In the genomic region with DNA sequence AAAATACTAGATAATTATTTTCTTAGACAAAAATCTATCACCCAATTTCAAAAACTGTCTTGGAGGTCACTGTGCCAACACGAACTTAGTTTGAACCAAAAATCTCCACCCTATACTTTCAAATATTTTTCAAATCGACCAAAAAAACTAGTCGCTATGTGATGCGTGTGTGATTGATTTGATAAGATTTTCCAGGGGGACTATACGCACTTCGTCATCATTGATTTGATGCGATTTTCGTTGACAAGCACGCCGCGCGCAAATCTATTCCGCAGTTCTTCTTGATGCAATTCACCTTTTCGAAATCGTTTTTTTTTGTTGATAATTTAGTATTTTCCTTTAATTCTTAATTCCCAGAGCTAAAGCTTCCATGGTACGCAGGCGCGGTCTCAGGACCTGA, we compare ENCODE assay signal across 4 worm cellular contexts.
A peak's percentile ranks its signal among the peaks of the same experiment; 100 is the strongest.
TF ChIP-seq lines count a peak whose summit lies in the region.

No protein-coding gene starts in this region.

TF ChIP-seq in whole organism, L1 larva, 84 proteins besides CTCF, POLR2A, EP300 and RAD21:
- TF ChIP-seq skn-1 (tag; optimal IDR thresholded peaks at IDR 0.05; lab: Kevin White, UChicago), result no peak
- peak in 4 of 6 experiments; percentile 30 to 71 (median 43) for TF ChIP-seq elt-3 (tag; optimal IDR thresholded peaks at IDR 0.05; lab: Kevin White, UChicago)
- peak; percentile 20 for TF ChIP-seq nhr-20 (tag; optimal IDR thresholded peaks at IDR 0.05; lab: Kevin White, UChicago)
- TF ChIP-seq lir-3 (tag; optimal IDR thresholded peaks at IDR 0.05; lab: Kevin White, UChicago; ENCODE audit: poor library complexity), result no peak
- TF ChIP-seq mdl-1 (tag; optimal IDR thresholded peaks at IDR 0.05; lab: Kevin White, UChicago), result peak in 1 of 2 experiments; percentile 31
- no peak for TF ChIP-seq aly-2 (tag; optimal IDR thresholded peaks at IDR 0.05; lab: Kevin White, UChicago)
- TF ChIP-seq lin-14 (GFP tag; optimal IDR thresholded peaks at IDR 0.05; lab: Kevin White, UChicago), result peak; percentile 27
- TF ChIP-seq nhr-85 (tag; lab: Kevin White, UChicago), result peak; percentile 69
- TF ChIP-seq blmp-1 (tag; optimal IDR thresholded peaks at IDR 0.05; lab: Kevin White, UChicago), result peak; percentile 51
- peak in 1 of 2 experiments; percentile 21 for TF ChIP-seq lin-35 (GFP tag; optimal IDR thresholded peaks at IDR 0.05; lab: Kevin White, UChicago)
- TF ChIP-seq nhr-237 (tag; optimal IDR thresholded peaks at IDR 0.05; lab: Kevin White, UChicago), result no peak

TF ChIP-seq in whole organism, L2 larva, 48 proteins besides CTCF, POLR2A, EP300 and RAD21:
- TF ChIP-seq nhr-25 (tag; optimal IDR thresholded peaks at IDR 0.05; lab: Kevin White, UChicago) (peak; percentile 1), peb-1 (tag; optimal IDR thresholded peaks at IDR 0.05; lab: Kevin White, UChicago) (no peak), sma-3 (GFP tag; optimal IDR thresholded peaks at IDR 0.05; lab: Kevin White, UChicago) (peak; percentile 17), fos-1 (tag; optimal IDR thresholded peaks at IDR 0.05; lab: Kevin White, UChicago) (peak; percentile 8), nhr-10 (tag; optimal IDR thresholded peaks at IDR 0.05; lab: Kevin White, UChicago) (no peak)

TF ChIP-seq in whole organism, L3 larva, 47 proteins besides CTCF, POLR2A, EP300 and RAD21:
- TF ChIP-seq nhr-23 (tag; optimal IDR thresholded peaks at IDR 0.05; lab: Kevin White, UChicago) (peak; percentile 41), ceh-9 (tag; optimal IDR thresholded peaks at IDR 0.05; lab: Kevin White, UChicago) (no peak)
TF ChIP-seq in whole organism, L3 larva: peak in this region for 1.

TF ChIP-seq in whole organism, L4 larva, 104 proteins besides CTCF, POLR2A, EP300 and RAD21:
- TF ChIP-seq T26A8.4 (GFP tag; IDR thresholded peaks at IDR 0.05; lab: Robert Waterston, UW), result no peak
- TF ChIP-seq dmd-6 (GFP tag; IDR thresholded peaks at IDR 0.05; lab: Robert Waterston, UW), result peak; percentile 12; the same call in 1 of the 2 replicates
- no peak for TF ChIP-seq lin-38 (GFP tag; IDR thresholded peaks at IDR 0.05; lab: Robert Waterston, UW)
- peak; percentile 61 for TF ChIP-seq nhr-28 (tag; optimal IDR thresholded peaks at IDR 0.05; lab: Kevin White, UChicago)
